Fruit fly (Drosophila melanogaster) whole organism, embryonic: Measurements from ENCODE around the gene fig.

Experiments used
- CG11456 ChIP-seq: fragments of 200-800 bp; sonication (Bioruptor generic); IDR thresholded peaks from 3 replicates; pipeline ENCODE4 v1.3.6; 2022; ENCODE audit warnings: missing biosample characterization, missing genetic modification characterization
- CG11723 ChIP-seq: fragments of 200-800 bp; sonication (Bioruptor generic); optimal IDR thresholded peaks from 2 replicates; lab custom pipeline; 2017; ENCODE audit warnings: missing biosample characterization, mild to moderate bottlenecking, missing genetic modification characterization
- CG13287 ChIP-seq: fragments of 200-800 bp; sonication (Bioruptor generic); IDR thresholded peaks from 2 replicates; pipeline ENCODE4 v1.3.6; 2022; ENCODE audit warnings: missing biosample characterization, missing genetic modification characterization; ENCODE audit not compliant: partially characterized antibody
- CG14667 ChIP-seq: fragments of 200-800 bp; sonication (Bioruptor generic); IDR thresholded peaks from 2 replicates; pipeline ENCODE4 v1.3.6; 2022; ENCODE audit warnings: missing biosample characterization, missing genetic modification characterization
- CG16815 ChIP-seq: fragments of 200-800 bp; sonication (Bioruptor generic); optimal IDR thresholded peaks from 3 replicates; lab custom pipeline; 2017; ENCODE audit warnings: missing biosample characterization, mild to moderate bottlenecking, missing genetic modification characterization
- CG2199 ChIP-seq: fragments of 200-800 bp; sonication (Bioruptor generic); IDR thresholded peaks from 3 replicates; pipeline ENCODE4 v1.3.6; 2022; ENCODE audit warnings: missing biosample characterization, missing genetic modification characterization
- CG2712 ChIP-seq: fragments of 200-800 bp; optimal IDR thresholded peaks from 3 replicates; lab custom pipeline; 2019; ENCODE audit warnings: missing biosample characterization, mild to moderate bottlenecking, missing genetic modification characterization, moderate library complexity
- CG31388 ChIP-seq: fragments of 200-800 bp; sonication (Bioruptor generic); optimal IDR thresholded peaks from 2 replicates; lab custom pipeline; 2016; ENCODE audit warnings: missing biosample characterization, missing genetic modification characterization
- CG3281 ChIP-seq: fragments of 200-800 bp; sonication (Bioruptor generic); optimal IDR thresholded peaks from 3 replicates; lab custom pipeline; 2017; ENCODE audit warnings: missing biosample characterization, mild to moderate bottlenecking, missing genetic modification characterization
- CG4328 ChIP-seq: fragments of 200-800 bp; sonication (Bioruptor generic); optimal IDR thresholded peaks from 3 replicates; lab custom pipeline; 2017; ENCODE audit warnings: missing biosample characterization, missing genetic modification reagents, missing genetic modification characterization
- CG4360 ChIP-seq: fragments of 200-800 bp; sonication (Bioruptor generic); IDR thresholded peaks from 2 replicates; pipeline ENCODE4 v1.3.6; 2022; ENCODE audit warnings: missing biosample characterization, missing genetic modification characterization
- CG4707 ChIP-seq: fragments of 200-800 bp; sonication (Bioruptor generic); optimal IDR thresholded peaks from 2 replicates; lab custom pipeline; 2018; ENCODE audit warnings: missing biosample characterization, mild to moderate bottlenecking, missing genetic modification characterization, moderate library complexity
- CG5953 ChIP-seq: fragments of 200-800 bp; sonication (Bioruptor generic); IDR thresholded peaks from 2 replicates; pipeline ENCODE4 v1.3.6; 2022; ENCODE audit warnings: missing biosample characterization, missing genetic modification characterization
- CG6791 ChIP-seq: fragments of 200-800 bp; sonication (Bioruptor generic); IDR thresholded peaks from 3 replicates; pipeline ENCODE4 v1.3.6; 2022; ENCODE audit warnings: missing biosample characterization, missing genetic modification characterization; ENCODE audit not compliant: partially characterized antibody
- CG7928 ChIP-seq: fragments of 200-800 bp; sonication (Bioruptor generic); optimal IDR thresholded peaks from 2 replicates; lab custom pipeline; 2017; ENCODE audit warnings: missing biosample characterization, mild to moderate bottlenecking, missing genetic modification characterization
- Dfd ChIP-seq, 2 experiments: fragments of >200 bp; optimal IDR thresholded peaks; 2 replicates each; lab custom pipeline; 2017; ENCODE audit warnings: missing biosample characterization in 2 of 2, missing genetic modification characterization in 2 of 2
- E2f2 ChIP-seq: fragments of 200-800 bp; sonication (Bioruptor generic); IDR thresholded peaks from 2 replicates; pipeline ENCODE4 v1.3.6; 2022; ENCODE audit warnings: missing biosample characterization, missing genetic modification characterization
- HLH54F ChIP-seq: fragments of 200-800 bp; sonication (Bioruptor generic); optimal IDR thresholded peaks from 3 replicates; lab custom pipeline; 2016; ENCODE audit warnings: missing biosample characterization, missing genetic modification characterization
- Lhr ChIP-seq: fragments of 200-800 bp; sonication (Bioruptor generic); optimal IDR thresholded peaks from 3 replicates; lab custom pipeline; 2017; ENCODE audit warnings: mild to moderate bottlenecking, missing biosample characterization, missing genetic modification reagents, missing genetic modification characterization
- Ravus ChIP-seq: fragments of 200-800 bp; sonication (Bioruptor generic); IDR thresholded peaks from 2 replicates; pipeline ENCODE4 v1.3.6; 2022; ENCODE audit warnings: missing biosample characterization, missing genetic modification characterization
- Side ChIP-seq: fragments of 200-800 bp; sonication (Bioruptor generic); optimal IDR thresholded peaks from 2 replicates; lab custom pipeline; 2016; ENCODE audit warnings: missing biosample characterization, missing genetic modification characterization
- Six4 ChIP-seq: fragments of 200-800 bp; sonication (Bioruptor generic); optimal IDR thresholded peaks from 2 replicates; lab custom pipeline; 2016; ENCODE audit warnings: missing biosample characterization, missing genetic modification characterization
- Sry-β ChIP-seq: fragments of 200-800 bp; sonication (Bioruptor generic); optimal IDR thresholded peaks from 2 replicates; lab custom pipeline; 2018; ENCODE audit warnings: missing biosample characterization, mild to moderate bottlenecking, missing genetic modification characterization, moderate library complexity
- Sry-δ ChIP-seq: fragments of 200-800 bp; sonication (Bioruptor generic); optimal IDR thresholded peaks from 2 replicates; lab custom pipeline; 2016; ENCODE audit warnings: missing biosample characterization, missing genetic modification characterization
- Xrp1 ChIP-seq: fragments of 200-800 bp; sonication (Bioruptor generic); IDR thresholded peaks from 2 replicates; pipeline ENCODE4 v1.3.6; 2022; ENCODE audit warnings: missing biosample characterization, missing genetic modification characterization
- amos ChIP-seq: fragments of 200-800 bp; sonication (Bioruptor generic); IDR thresholded peaks from 2 replicates; pipeline ENCODE4 v1.3.6; 2022; ENCODE audit warnings: missing biosample characterization, missing genetic modification characterization; ENCODE audit not compliant: partially characterized antibody
- ara ChIP-seq: fragments of 200-800 bp; sonication (Bioruptor generic); IDR thresholded peaks from 2 replicates; pipeline ENCODE4 v1.3.6; 2022; ENCODE audit warnings: missing biosample characterization, missing genetic modification characterization
- br ChIP-seq: fragments of >200 bp; optimal IDR thresholded peaks from 2 replicates; lab custom pipeline; 2017
- cato ChIP-seq: fragments of 200-800 bp; sonication (Bioruptor generic); optimal IDR thresholded peaks from 2 replicates; lab custom pipeline; 2016; ENCODE audit warnings: missing biosample characterization, missing genetic modification characterization, borderline replicate concordance
- chinmo ChIP-seq: fragments of 200-800 bp; sonication (Bioruptor generic); IDR thresholded peaks from 4 replicates; pipeline ENCODE4 v1.3.6; 2022; ENCODE audit warnings: missing biosample characterization, missing genetic modification characterization; ENCODE audit not compliant: partially characterized antibody
- cwo ChIP-seq: fragments of 200-800 bp; sonication (Bioruptor generic); optimal IDR thresholded peaks from 3 replicates; lab custom pipeline; 2017; ENCODE audit warnings: missing biosample characterization, missing genetic modification characterization, mild to moderate bottlenecking, moderate library complexity, missing genetic modification reagents
- da ChIP-seq: fragments of 200-800 bp; sonication (Bioruptor generic); optimal IDR thresholded peaks from 2 replicates; lab custom pipeline; 2016; ENCODE audit warnings: missing biosample characterization, missing genetic modification characterization
- dan ChIP-seq: fragments of 200-800 bp; sonication (Bioruptor generic); IDR thresholded peaks from 2 replicates; pipeline ENCODE4 v1.3.6; 2022; ENCODE audit warnings: missing biosample characterization, missing genetic modification characterization
- danr ChIP-seq: fragments of 200-800 bp; sonication (Bioruptor generic); IDR thresholded peaks from 2 replicates; pipeline ENCODE4 v1.3.6; 2022; ENCODE audit warnings: missing biosample characterization, missing genetic modification characterization
- esg ChIP-seq: fragments of 200-800 bp; sonication (Bioruptor generic); conservative IDR thresholded peaks from 2 replicates; pipeline ENCODE4 v1.3.6; 2022; ENCODE audit warnings: missing biosample characterization, missing genetic modification characterization
- fu2 ChIP-seq: fragments of 200-800 bp; sonication (Bioruptor generic); optimal IDR thresholded peaks from 2 replicates; lab custom pipeline; 2016; ENCODE audit warnings: missing biosample characterization, missing genetic modification characterization
- ken ChIP-seq: fragments of 200-800 bp; sonication (Bioruptor generic); IDR thresholded peaks from 3 replicates; pipeline ENCODE4 v1.3.6; 2022; ENCODE audit warnings: missing biosample characterization, missing genetic modification characterization
- mam ChIP-seq: fragments of 200-800 bp; sonication (Bioruptor generic); optimal IDR thresholded peaks from 3 replicates; lab custom pipeline; 2016; ENCODE audit warnings: missing biosample characterization, missing genetic modification characterization
- oc ChIP-seq: fragments of 200-800 bp; sonication (Bioruptor generic); optimal IDR thresholded peaks from 2 replicates; lab custom pipeline; 2018; ENCODE audit warnings: missing biosample characterization, mild to moderate bottlenecking, missing genetic modification characterization, moderate library complexity
- odd ChIP-seq: fragments of 200-800 bp; sonication (Bioruptor generic); optimal IDR thresholded peaks from 2 replicates; lab custom pipeline; 2017; ENCODE audit warnings: missing biosample characterization, mild to moderate bottlenecking, missing genetic modification characterization
- onecut ChIP-seq: fragments of 200-800 bp; sonication (Bioruptor generic); IDR thresholded peaks from 2 replicates; pipeline ENCODE4 v1.3.6; 2022; ENCODE audit warnings: missing biosample characterization, missing genetic modification characterization
- stc ChIP-seq: fragments of 200-800 bp; sonication (Bioruptor generic); IDR thresholded peaks from 2 replicates; pipeline ENCODE4 v1.3.6; 2022; ENCODE audit warnings: missing biosample characterization, missing genetic modification characterization
- tll ChIP-seq, 2 experiments: fragments of 200-800 bp in 1 of 2; fragments of >200 bp in 1 of 2; sonication (Bioruptor generic) in 1 of 2; optimal IDR thresholded peaks; 2 replicates each; lab custom pipeline; 2017 to 2019; ENCODE audit warnings: missing biosample characterization in 2 of 2, missing genetic modification characterization in 2 of 2, mild to moderate bottlenecking in 1 of 2, moderate library complexity in 1 of 2
- zfh1 ChIP-seq: fragments of 200-800 bp; sonication (Bioruptor generic); IDR thresholded peaks from 3 replicates; pipeline ENCODE4 v1.3.6; 2022; ENCODE audit warnings: missing biosample characterization, missing genetic modification characterization

Gene fig

dm6 chr3R:29772090-29772794, 8.0 kb downstream of the fig start (continued):
- TF ChIP-seq CG5953 (GFP tag; lab: Robert Waterston, UW) (no peak), Sry-δ (GFP tag; lab: Kevin White, UChicago) (peak; percentile 3), Six4 (GFP tag; lab: Kevin White, UChicago) (peak; percentile 19), zfh1 (peak; percentile 32; the same call in 1 of the 3 replicates), danr (GFP tag; lab: Robert Waterston, UW) (0 out of 2 replicates have a peak, but pooled peaks have one; percentile 20), Dfd (GFP tag; optimal IDR thresholded peaks at IDR 0.05; lab: Kevin White, UChicago) (no peak), oc (tag; lab: Kevin White, UChicago) (no peak), CG2199 (GFP tag; lab: Robert Waterston, UW) (no peak), br (lab: Kevin White, UChicago) (no peak), Sry-β (peak; percentile 58), ken (GFP tag; lab: Robert Waterston, UW) (peak; percentile 39; the same call in 1 of the 3 replicates), CG14667 (GFP tag; lab: Robert Waterston, UW) (no peak), Lhr (no peak), CG6791 (GFP tag; lab: Robert Waterston, UW) (peak; percentile 20; the same call in 1 of the 3 replicates), CG11456 (peak; percentile 58; the same call in 2 of the 3 replicates), da (GFP tag; lab: Kevin White, UChicago) (no peak), CG11723 (GFP tag; lab: Kevin White, UChicago) (peak; percentile 30), odd (GFP tag; lab: Kevin White, UChicago) (peak; percentile 13), onecut (GFP tag; lab: Robert Waterston, UW) (no peak), CG7928 (peak; percentile 89), Ravus (GFP tag; lab: Robert Waterston, UW) (no peak), CG4328 (GFP tag; lab: Kevin White, UChicago) (no peak), E2f2 (GFP tag; lab: Robert Waterston, UW) (no peak), HLH54F (peak; percentile 10), Side (GFP tag; lab: Kevin White, UChicago) (no peak), CG16815 (peak; percentile 58), CG31388 (GFP tag; lab: Kevin White, UChicago) (no peak), esg (GFP tag; lab: Robert Waterston, UW) (no peak), amos (GFP tag; lab: Robert Waterston, UW) (no peak), mam (peak; percentile 2), fu2 (no peak), cato (no peak), Xrp1 (GFP tag; lab: Robert Waterston, UW) (no peak; the same call in 1 of the 2 replicates), CG13287 (no peak), CG2712 (tag; lab: Kevin White, UChicago) (peak; percentile 27), dan (no peak), CG4360 (GFP tag; lab: Robert Waterston, UW) (no peak), CG3281 (GFP tag; lab: Kevin White, UChicago) (peak; percentile 48), stc (GFP tag; lab: Robert Waterston, UW) (no peak), chinmo (0 out of 4 replicates have a peak, but pooled peaks have one; percentile 8), tll (GFP tag; optimal IDR thresholded peaks at IDR 0.05; lab: Kevin White, UChicago) (no peak), CG4707 (GFP tag; lab: Kevin White, UChicago) (no peak), ara (GFP tag; lab: Robert Waterston, UW) (no peak), cwo (GFP tag; lab: Kevin White, UChicago) (no peak)
